Fruit fly (Drosophila melanogaster): ENCODE results near the gene CG6938.

The CG6938 gene

dm6 chr3L:11984606-11985005 lies at the start of gene CG6938:
Gene CG6938 (plus strand): TSS chr3L:11984906.
- TF ChIP-seq toe (GFP tag; optimal IDR thresholded peaks at IDR 0.05) (no peak), tj (GFP tag; optimal IDR thresholded peaks at IDR 0.05) (no peak), kay (GFP tag; ENCODE audit: borderline replicate concordance) (no peak), cic (GFP tag; optimal IDR thresholded peaks at IDR 0.05) (no peak), Clk (GFP tag; optimal IDR thresholded peaks at IDR 0.05) (no peak), CG12768 (GFP tag; optimal IDR thresholded peaks at IDR 0.05) (no peak), CG1620 (GFP tag; optimal IDR thresholded peaks at IDR 0.05) (no peak)

dm6 chr3L:11937270-11937669 lies 47.4 kb upstream of the CG6938 start:
- TF ChIP-seq CG12768 (GFP tag; optimal IDR thresholded peaks at IDR 0.05) (no peak), Crg-1 (GFP tag; optimal IDR thresholded peaks at IDR 0.05) (no peak), ovo (GFP tag; optimal IDR thresholded peaks at IDR 0.05) (no peak), kay (GFP tag; ENCODE audit: borderline replicate concordance) (no peak), cic (GFP tag; optimal IDR thresholded peaks at IDR 0.05) (no peak), pad (GFP tag; optimal IDR thresholded peaks at IDR 0.05) (no peak), Hr96 (GFP tag; optimal IDR thresholded peaks at IDR 0.05) (no peak), CG7101 (tag; optimal IDR thresholded peaks at IDR 0.05) (no peak), CG33017 (tag; optimal IDR thresholded peaks at IDR 0.05) (no peak)

DNA sequence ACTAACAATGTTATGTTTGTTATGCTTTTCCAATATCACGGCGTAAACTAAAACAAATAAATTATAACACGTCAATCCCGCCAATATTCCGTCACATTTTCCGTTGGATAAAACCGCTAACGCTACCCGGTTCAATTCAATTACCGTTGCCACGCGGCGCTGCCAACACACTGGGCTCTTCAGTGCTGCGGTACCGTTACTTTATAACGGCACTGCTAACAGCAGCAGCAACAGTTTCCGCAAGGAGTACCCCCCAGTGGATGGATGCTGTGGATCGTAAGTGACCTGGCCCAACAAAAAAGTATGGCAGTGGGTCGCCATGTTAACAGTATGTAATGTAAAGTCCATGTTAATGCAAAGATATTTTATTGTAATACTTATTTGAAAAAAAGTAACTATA lies 46.0 kb upstream of the CG6938 start, which contains the start of gene CG44837:
Gene CG44837, minus strand, starts transcription at position 157 of the 400 bp plus-strand sequence.
- peak; percentile 66 for TF ChIP-seq ovo (GFP tag; optimal IDR thresholded peaks at IDR 0.05)
- no peak for TF ChIP-seq Crg-1 (GFP tag; optimal IDR thresholded peaks at IDR 0.05)

dm6 chr3L:11941612-11942011 lies 43.1 kb upstream of the CG6938 start, which contains the start of gene Rpt4R:
Gene Rpt4R (plus strand): TSS chr3L:11941912.
- TF ChIP-seq CG14711 (tag; optimal IDR thresholded peaks at IDR 0.05) (no peak), ovo (GFP tag; optimal IDR thresholded peaks at IDR 0.05) (no peak), Hr96 (GFP tag; optimal IDR thresholded peaks at IDR 0.05) (no peak), cic (GFP tag; optimal IDR thresholded peaks at IDR 0.05) (no peak), CG11617 (GFP tag; optimal IDR thresholded peaks at IDR 0.05) (no peak), CG7101 (tag; optimal IDR thresholded peaks at IDR 0.05) (no peak), toe (GFP tag; optimal IDR thresholded peaks at IDR 0.05) (no peak), Clk (GFP tag; optimal IDR thresholded peaks at IDR 0.05) (no peak), bab1 (GFP tag; optimal IDR thresholded peaks at IDR 0.05) (no peak), Crg-1 (GFP tag; optimal IDR thresholded peaks at IDR 0.05) (no peak), Mnt (GFP tag; optimal IDR thresholded peaks at IDR 0.05) (no peak), kay (GFP tag; ENCODE audit: borderline replicate concordance) (no peak), CG7045 (GFP tag; optimal IDR thresholded peaks at IDR 0.05) (no peak), tj (GFP tag; optimal IDR thresholded peaks at IDR 0.05) (no peak), pad (GFP tag; optimal IDR thresholded peaks at IDR 0.05) (no peak), cnc (optimal IDR thresholded peaks at IDR 0.05) (no peak), CG33017 (tag; optimal IDR thresholded peaks at IDR 0.05) (no peak), CG5204 (GFP tag; optimal IDR thresholded peaks at IDR 0.05) (no peak)

- TF ChIP-seq Crg-1 (GFP tag; optimal IDR thresholded peaks at IDR 0.05) (no peak), bab1 (GFP tag; optimal IDR thresholded peaks at IDR 0.05) (no peak), CG5204 (GFP tag; optimal IDR thresholded peaks at IDR 0.05) (no peak), Hr96 (GFP tag; optimal IDR thresholded peaks at IDR 0.05) (no peak), CG7045 (GFP tag; optimal IDR thresholded peaks at IDR 0.05) (no peak), Mnt (GFP tag; optimal IDR thresholded peaks at IDR 0.05) (no peak), toe (GFP tag; optimal IDR thresholded peaks at IDR 0.05) (no peak), CG1620 (GFP tag; optimal IDR thresholded peaks at IDR 0.05) (no peak), cic (GFP tag; optimal IDR thresholded peaks at IDR 0.05) (no peak), CG7101 (tag; optimal IDR thresholded peaks at IDR 0.05) (no peak), tj (GFP tag; optimal IDR thresholded peaks at IDR 0.05) (no peak), CG12768 (GFP tag; optimal IDR thresholded peaks at IDR 0.05) (no peak), CG33017 (tag; optimal IDR thresholded peaks at IDR 0.05) (no peak), ovo (GFP tag; optimal IDR thresholded peaks at IDR 0.05) (no peak), cnc (optimal IDR thresholded peaks at IDR 0.05) (no peak), CG11617 (GFP tag; optimal IDR thresholded peaks at IDR 0.05) (no peak), Clk (GFP tag; optimal IDR thresholded peaks at IDR 0.05) (no peak), CG14711 (tag; optimal IDR thresholded peaks at IDR 0.05) (no peak)
These were observed 40.0 kb upstream of the CG6938 start, which contains the start of gene CG5883 for dm6 chr3L:11944752-11945151. Gene CG5883 (minus strand): TSS chr3L:11944852.

DNA sequence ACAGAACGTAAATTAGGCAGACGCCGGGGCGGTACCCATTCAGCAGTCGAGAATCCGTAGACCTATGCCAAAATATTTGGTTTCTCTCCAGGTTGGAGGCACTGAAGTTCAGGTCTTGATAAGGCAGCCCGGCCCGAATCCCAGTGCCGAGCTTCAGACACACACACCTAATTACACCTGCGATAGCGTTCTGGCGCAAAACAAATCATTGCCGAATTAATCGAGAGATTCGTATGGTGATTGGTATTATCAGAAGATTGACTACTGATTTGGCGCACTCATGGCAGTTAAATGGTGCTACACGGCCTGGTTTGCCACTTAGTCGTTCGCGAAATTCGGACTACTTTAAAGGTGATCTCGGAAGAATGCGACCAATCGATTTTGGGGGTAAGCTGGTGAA lies 37.3 kb upstream of the CG6938 start, which contains the start of gene CG7252:
Gene CG7252, plus strand, starts transcription at position 319 of the 400 bp plus-strand sequence.
- TF ChIP-seq CG12768 (GFP tag; optimal IDR thresholded peaks at IDR 0.05) (no peak), cic (GFP tag; optimal IDR thresholded peaks at IDR 0.05) (no peak), cnc (optimal IDR thresholded peaks at IDR 0.05) (no peak), Hr96 (GFP tag; optimal IDR thresholded peaks at IDR 0.05) (no peak)

DNA sequence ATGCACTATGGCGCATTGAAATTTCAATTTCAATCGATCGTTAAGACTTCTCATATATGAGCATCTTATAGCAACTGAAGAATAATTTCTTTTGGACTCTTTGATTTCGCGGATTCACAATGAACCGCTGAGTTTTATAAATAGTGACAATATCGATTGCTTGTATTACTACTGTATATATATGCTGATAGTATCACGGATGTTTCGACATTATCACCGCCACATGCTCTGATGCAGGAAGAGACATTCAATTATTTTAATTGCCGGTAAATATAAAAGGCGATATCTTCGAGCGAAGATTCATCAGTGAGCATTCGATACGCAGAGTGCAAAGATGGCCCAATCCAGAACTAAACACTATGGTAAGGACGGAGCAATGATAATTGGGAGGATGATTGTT lies 35.2 kb upstream of the CG6938 start, which contains the start of gene CG17826:
Gene CG17826, plus strand, starts transcription at position 301 of the 400 bp plus-strand sequence.
- no peak for TF ChIP-seq CG7101 (tag; optimal IDR thresholded peaks at IDR 0.05)
- no peak for TF ChIP-seq CG33017 (tag; optimal IDR thresholded peaks at IDR 0.05)
- TF ChIP-seq CG7045 (GFP tag; optimal IDR thresholded peaks at IDR 0.05): no peak
- TF ChIP-seq cic (GFP tag; optimal IDR thresholded peaks at IDR 0.05): no peak
- no peak for TF ChIP-seq bab1 (GFP tag; optimal IDR thresholded peaks at IDR 0.05)
- TF ChIP-seq kay (GFP tag; ENCODE audit: borderline replicate concordance): no peak
- TF ChIP-seq CG14711 (tag; optimal IDR thresholded peaks at IDR 0.05): no peak
- TF ChIP-seq tj (GFP tag; optimal IDR thresholded peaks at IDR 0.05): no peak
- TF ChIP-seq CG1620 (GFP tag; optimal IDR thresholded peaks at IDR 0.05): no peak
- no peak for TF ChIP-seq Crg-1 (GFP tag; optimal IDR thresholded peaks at IDR 0.05)
- TF ChIP-seq cnc (optimal IDR thresholded peaks at IDR 0.05): no peak
- no peak for TF ChIP-seq ovo (GFP tag; optimal IDR thresholded peaks at IDR 0.05)
- TF ChIP-seq CG11617 (GFP tag; optimal IDR thresholded peaks at IDR 0.05): no peak
